Worm (Caenorhabditis elegans): ENCODE data around the gene ZK675.4.

The ZK675.4 gene

DNA sequence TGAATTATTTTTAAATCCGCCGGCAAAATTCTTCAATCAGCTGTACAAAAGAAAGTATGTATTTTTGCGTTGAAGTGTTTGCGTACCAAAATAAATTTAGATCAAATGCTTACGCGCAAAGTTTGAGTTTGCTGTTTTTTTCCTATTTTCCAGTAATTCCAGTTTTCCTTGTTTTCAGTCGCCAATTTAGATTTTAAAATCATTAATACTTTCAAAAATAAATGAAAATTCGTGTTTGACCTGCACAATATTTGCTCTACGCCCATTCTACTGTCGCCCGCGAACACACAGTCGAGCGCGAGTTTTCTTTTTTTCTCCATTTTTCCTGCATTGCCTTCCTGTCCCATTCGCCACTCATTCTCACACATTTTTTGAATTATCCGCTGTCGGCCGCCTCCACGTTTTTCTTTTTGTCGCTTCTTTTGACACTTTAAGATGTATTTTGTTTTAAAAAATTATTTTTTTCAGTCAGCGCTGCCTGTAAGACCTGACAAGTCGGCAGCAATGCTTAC, 18.3 kb upstream of the ZK675.4 start, which contains the start of gene ptc-1 (continued):
- TF ChIP-seq snpc-1.3 (tag; optimal IDR thresholded peaks at IDR 0.05; ENCODE audit: insufficient read depth) (no peak), madf-6 (GFP tag; IDR thresholded peaks at IDR 0.05) (peak; percentile 91), nhr-179 (tag; optimal IDR thresholded peaks at IDR 0.05) (no peak), lin-54 (GFP tag; optimal IDR thresholded peaks at IDR 0.05) (peak; percentile 49), Y95B8A.8 (GFP tag; IDR thresholded peaks at IDR 0.05) (no peak), lsl-1 (GFP tag; optimal IDR thresholded peaks at IDR 0.05) (peak; percentile 78), gei-17 (GFP tag; optimal IDR thresholded peaks at IDR 0.05) (no peak), hsf-1 (GFP tag; IDR thresholded peaks at IDR 0.05) (peak; percentile 72), unc-130 (GFP tag; optimal IDR thresholded peaks at IDR 0.05) (peak; percentile 17), snpc-1.1 (tag; optimal IDR thresholded peaks at IDR 0.05; ENCODE audit: insufficient read depth) (peak; percentile 55), tlf-1 (GFP tag; optimal IDR thresholded peaks at IDR 0.05) (peak; percentile 9), hrde-1 (tag; optimal IDR thresholded peaks at IDR 0.05; ENCODE audit: borderline replicate concordance) (no peak), Y53F4B.3 (GFP tag; IDR thresholded peaks at IDR 0.05) (no peak), B0019.2 (GFP tag; conservative IDR thresholded peaks at IDR 0.05) (0 out of 2 replicates have a peak, but pooled peaks have one; percentile 21), egrh-3 (GFP tag; IDR thresholded peaks at IDR 0.05) (no peak), Y67H2A.10 (GFP tag; conservative IDR thresholded peaks at IDR 0.05) (no peak), repo-1 (tag; optimal IDR thresholded peaks at IDR 0.05) (no peak), ztf-25 (GFP tag; IDR thresholded peaks at IDR 0.05) (no peak), nfya-1 (tag; optimal IDR thresholded peaks at IDR 0.05; ENCODE audit: borderline replicate concordance, insufficient read depth) (no peak)

- TF ChIP-seq madf-3 (GFP tag; IDR thresholded peaks at IDR 0.05), result 0 out of 2 replicates have a peak, but pooled peaks have one; percentile 1
- no peak for TF ChIP-seq T26A5.8 (tag; optimal IDR thresholded peaks at IDR 0.05)
Measured at ce11 chrII:7893648-7894047, 17.5 kb upstream of the ZK675.4 start.

DNA sequence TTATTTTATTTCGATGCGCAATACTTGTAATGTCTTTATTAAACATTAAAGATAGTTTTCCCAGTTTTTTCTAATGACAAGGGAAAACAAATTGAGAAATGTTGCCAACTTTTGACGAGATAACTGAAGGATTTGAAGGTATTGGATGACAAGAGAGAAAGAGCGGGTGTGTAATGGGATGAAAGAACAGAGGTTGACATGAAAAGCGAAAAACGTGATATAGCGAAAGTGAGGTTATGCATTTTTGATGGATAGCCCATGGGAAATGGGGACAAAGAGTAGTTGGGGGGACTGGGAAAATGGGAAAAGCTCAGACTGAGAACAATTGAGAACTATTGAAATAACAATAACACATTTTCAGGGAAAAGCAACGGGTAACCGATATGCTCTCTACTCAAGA, 15.9 kb upstream of the ZK675.4 start:
- no peak for TF ChIP-seq ztf-6 (GFP tag; IDR thresholded peaks at IDR 0.05)
- TF ChIP-seq hmg-20 (GFP tag; IDR thresholded peaks at IDR 0.05), result no peak
- TF ChIP-seq B0035.1 (tag; optimal IDR thresholded peaks at IDR 0.05), result no peak
- TF ChIP-seq mxl-1 (tag; optimal IDR thresholded peaks at IDR 0.05), result no peak
- TF ChIP-seq Y95B8A.8 (GFP tag; IDR thresholded peaks at IDR 0.05), result no peak
- TF ChIP-seq F10E7.11 (tag; optimal IDR thresholded peaks at IDR 0.05), result no peak
- TF ChIP-seq ets-4 (GFP tag; optimal IDR thresholded peaks at IDR 0.05), result no peak
- no peak for TF ChIP-seq B0019.2 (GFP tag; conservative IDR thresholded peaks at IDR 0.05)
- TF ChIP-seq ceh-79 (tag; optimal IDR thresholded peaks at IDR 0.05), result no peak
- TF ChIP-seq F22D6.2 (tag; optimal IDR thresholded peaks at IDR 0.05), result no peak

ce11 chrII:7900190-7900672, 10.9 kb upstream of the ZK675.4 start, which contains the start of gene rev-1:
Gene rev-1 (plus strand): TSS chrII:7900622.
- no peak for TF ChIP-seq attf-6 (GFP tag; IDR thresholded peaks at IDR 0.05)
- TF ChIP-seq B0261.1 (tag; optimal IDR thresholded peaks at IDR 0.05), result no peak
- no peak for TF ChIP-seq lin-26 (GFP tag; IDR thresholded peaks at IDR 0.05)
- TF ChIP-seq atf-7 (tag; optimal IDR thresholded peaks at IDR 0.05), result peak; percentile 1
- TF ChIP-seq Y95B8A.8 (GFP tag; IDR thresholded peaks at IDR 0.05), result 0 out of 2 replicates have a peak, but pooled peaks have one; percentile 30
- no peak for TF ChIP-seq aptf-3 (GFP tag; IDR thresholded peaks at IDR 0.05)
- TF ChIP-seq F10E7.11 (tag; optimal IDR thresholded peaks at IDR 0.05), result no peak
- no peak for TF ChIP-seq sptf-2 (GFP tag; optimal IDR thresholded peaks at IDR 0.05)
- TF ChIP-seq ekl-4 (GFP tag; IDR thresholded peaks at IDR 0.05), result 0 out of 2 replicates have a peak, but pooled peaks have one; percentile 10
- no peak for TF ChIP-seq egrh-3 (GFP tag; IDR thresholded peaks at IDR 0.05)
- no peak for TF ChIP-seq F33H1.4 (GFP tag; IDR thresholded peaks at IDR 0.05)
- no peak for TF ChIP-seq ztf-22 (GFP tag; optimal IDR thresholded peaks at IDR 0.05)
- no peak for TF ChIP-seq Y56A3A.18 (GFP tag; IDR thresholded peaks at IDR 0.05)
- TF ChIP-seq madf-10 (tag; optimal IDR thresholded peaks at IDR 0.05), result no peak
- TF ChIP-seq athp-1 (tag; optimal IDR thresholded peaks at IDR 0.05), result no peak
- no peak for TF ChIP-seq B0035.1 (tag; optimal IDR thresholded peaks at IDR 0.05)
- TF ChIP-seq egl-18 (GFP tag; IDR thresholded peaks at IDR 0.05), result no peak
- TF ChIP-seq somi-1 (GFP tag; optimal IDR thresholded peaks at IDR 0.05), result no peak
- TF ChIP-seq madf-8 (GFP tag; conservative IDR thresholded peaks at IDR 0.05), result no peak
